Worm (Caenorhabditis elegans): ENCODE data around the gene Y105C5A.1272.

The Y105C5A.1272 gene

DNA sequence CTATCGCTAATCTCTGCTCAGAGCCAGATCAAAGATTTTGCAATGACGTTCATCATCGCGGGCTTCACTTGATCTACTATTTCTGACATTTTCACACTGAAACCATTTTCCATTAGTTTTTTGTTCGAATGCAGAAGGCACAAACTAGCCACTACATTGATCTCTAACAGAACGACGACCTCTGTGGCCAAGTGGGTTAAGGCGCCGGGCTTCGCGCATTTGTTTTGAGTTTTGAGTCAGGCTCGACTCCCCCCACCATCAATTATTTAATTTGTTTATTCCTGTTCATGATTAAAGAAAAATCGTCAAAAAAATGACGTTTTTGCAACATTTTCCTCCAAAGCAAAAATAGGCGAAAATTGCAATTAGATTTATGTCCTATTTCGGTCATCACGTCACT is 46.5 kb downstream of the Y105C5A.1272 start (continued):
- TF ChIP-seq lin-54 (GFP tag; optimal IDR thresholded peaks at IDR 0.05) (peak; percentile 46), tlf-1 (GFP tag; optimal IDR thresholded peaks at IDR 0.05) (no peak), chd-7 (tag; optimal IDR thresholded peaks at IDR 0.05) (peak; percentile 48), madf-6 (GFP tag; IDR thresholded peaks at IDR 0.05) (no peak; the same call in 1 of the 2 replicates), ztf-6 (GFP tag; IDR thresholded peaks at IDR 0.05) (no peak), somi-1 (GFP tag; optimal IDR thresholded peaks at IDR 0.05) (peak; percentile 28), rpc-1 (optimal IDR thresholded peaks at IDR 0.05) (peak; percentile 79), rpc-1 (tag; optimal IDR thresholded peaks at IDR 0.05) (peak; percentile 95), egl-18 (GFP tag; IDR thresholded peaks at IDR 0.05) (0 out of 2 replicates have a peak, but pooled peaks have one; percentile 49), athp-1 (tag; optimal IDR thresholded peaks at IDR 0.05) (peak; percentile 65), T26A5.8 (tag; optimal IDR thresholded peaks at IDR 0.05) (peak; percentile 42), fkh-3 (tag; optimal IDR thresholded peaks at IDR 0.05) (peak; percentile 10), attf-6 (GFP tag; IDR thresholded peaks at IDR 0.05) (peak; percentile 100), egl-44 (GFP tag; IDR thresholded peaks at IDR 0.05) (peak; percentile 59; the same call in 1 of the 2 replicates), pbrm-1 (GFP tag; IDR thresholded peaks at IDR 0.05) (peak; percentile 55), ZK185.1 (tag; optimal IDR thresholded peaks at IDR 0.05; ENCODE audit: poor library complexity, severe bottlenecking) (no peak), hrde-1 (tag; optimal IDR thresholded peaks at IDR 0.05; ENCODE audit: borderline replicate concordance) (no peak), snpc-1.3 (tag; optimal IDR thresholded peaks at IDR 0.05; ENCODE audit: insufficient read depth) (peak; percentile 86), D2030.7 (GFP tag; IDR thresholded peaks at IDR 0.05) (peak; percentile 74), snpc-4 (GFP tag; optimal IDR thresholded peaks at IDR 0.05) (peak; percentile 95), snpc-4 (tag; optimal IDR thresholded peaks at IDR 0.05) (peak; percentile 52 to 99 (median 98)), nhr-179 (tag; optimal IDR thresholded peaks at IDR 0.05) (no peak), ceh-79 (tag; optimal IDR thresholded peaks at IDR 0.05) (no peak), rcor-1 (GFP tag; IDR thresholded peaks at IDR 0.05) (peak; percentile 67), ztf-25 (GFP tag; IDR thresholded peaks at IDR 0.05) (peak; percentile 94), rec-8 (tag; optimal IDR thresholded peaks at IDR 0.05) (peak; percentile 52 to 58), Y79H2A.3 (GFP tag; conservative IDR thresholded peaks at IDR 0.05) (no peak), sdz-38 (tag; optimal IDR thresholded peaks at IDR 0.05) (no peak), Y56A3A.18 (GFP tag; IDR thresholded peaks at IDR 0.05) (peak; percentile 28; the same call in 1 of the 2 replicates), cebp-1 (GFP tag; IDR thresholded peaks at IDR 0.05) (no peak), cebp-1 (tag; optimal IDR thresholded peaks at IDR 0.05) (peak; percentile 55), mcd-1 (GFP tag; IDR thresholded peaks at IDR 0.05) (no peak), B0336.3 (GFP tag; IDR thresholded peaks at IDR 0.05) (0 out of 2 replicates have a peak, but pooled peaks have one; percentile 38), tbp1 (GFP tag; optimal IDR thresholded peaks at IDR 0.05) (peak; percentile 97), bed-1 (GFP tag; IDR thresholded peaks at IDR 0.05) (peak; percentile 93; the same call in 1 of the 2 replicates), mel-28 (tag; optimal IDR thresholded peaks at IDR 0.05; ENCODE audit: borderline replicate concordance) (no peak), F39B2.1 (GFP tag; IDR thresholded peaks at IDR 0.05) (no peak), aptf-3 (GFP tag; IDR thresholded peaks at IDR 0.05) (no peak), lir-1 (GFP tag; conservative IDR thresholded peaks at IDR 0.05) (0 out of 2 replicates have a peak, but pooled peaks have one; percentile 14), nhr-27 (tag; optimal IDR thresholded peaks at IDR 0.05) (no peak), atf-7 (tag; optimal IDR thresholded peaks at IDR 0.05) (no peak), Y95B8A.8 (GFP tag; IDR thresholded peaks at IDR 0.05) (no peak), F57A8.1 (GFP tag; optimal IDR thresholded peaks at IDR 0.05) (peak; percentile 43), ceh-58 (GFP tag; IDR thresholded peaks at IDR 0.05) (no peak), F52B5.7 (tag; optimal IDR thresholded peaks at IDR 0.05) (peak; percentile 21), Y67H2A.10 (GFP tag; conservative IDR thresholded peaks at IDR 0.05) (no peak), T07F8.4 (tag; optimal IDR thresholded peaks at IDR 0.05) (peak; percentile 52), F33H1.4 (GFP tag; IDR thresholded peaks at IDR 0.05) (no peak), C06A6.2 (GFP tag; conservative IDR thresholded peaks at IDR 0.05) (no peak)

All from whole organism, young adult.